Worm (Caenorhabditis elegans): ENCODE data around the gene K06H7.2.

DNA sequence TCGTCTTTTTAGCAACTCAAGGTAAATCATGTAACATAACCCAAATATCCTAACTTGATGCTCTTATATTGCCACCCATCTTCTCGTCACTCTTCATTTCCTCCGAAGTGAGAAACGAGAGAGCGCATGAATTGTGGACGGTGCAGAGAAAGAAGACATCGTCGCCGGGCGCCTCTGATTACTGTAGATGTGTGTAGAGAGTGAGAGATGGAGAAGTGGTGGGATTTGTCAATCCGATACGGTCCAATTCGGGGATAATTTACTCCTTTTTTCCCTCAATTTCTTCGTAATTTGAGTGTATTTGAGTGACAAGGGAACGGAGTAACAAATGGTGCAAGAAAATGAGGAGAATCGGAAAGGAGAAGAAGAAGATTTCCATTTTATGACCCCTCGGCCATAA is 32.3 kb upstream of the K06H7.2 start:
- TF ChIP-seq T22C8.4 (GFP tag; IDR thresholded peaks at IDR 0.05) (no peak), tab-1 (GFP tag; IDR thresholded peaks at IDR 0.05) (no peak), flt-1 (GFP tag; IDR thresholded peaks at IDR 0.05) (no peak), ref-1 (GFP tag; conservative IDR thresholded peaks at IDR 0.05) (no peak), cog-1 (tag; optimal IDR thresholded peaks at IDR 0.05) (no peak), med-1 (GFP tag; optimal IDR thresholded peaks at IDR 0.05; ENCODE audit: insufficient read depth) (no peak)
